Worm (Caenorhabditis elegans) whole organism, dauer: ENCODE data around the gene clec-230.
"Not testable (repeated sequence)": the region's sequence is repeated elsewhere in the genome, so short reads cannot be mapped to it uniquely, and the experiment has no call there.

Experiments
- unc-62 ChIP-seq: sonication (generic microtip); optimal IDR thresholded peaks from 2 replicates; lab custom pipeline; 2017; ENCODE audit warnings: missing biosample characterization, missing genetic modification reagents, missing genetic modification characterization

clec-230 gene

ce11 chrV:15349044-15349443, at the start of gene clec-230:
Gene clec-230, minus strand, starts transcription at chrV:15349144.
- no peak for TF ChIP-seq unc-62 (GFP tag; lab: Kevin White, UChicago)

- TF ChIP-seq unc-62 (GFP tag; lab: Kevin White, UChicago): no peak
Observed at ce11 chrV:15398728-15399127, 49.8 kb upstream of the clec-230 start, which contains the start of gene fbxa-199. Gene fbxa-199, minus strand, starts transcription at chrV:15398828.

- no peak for TF ChIP-seq unc-62 (GFP tag; lab: Kevin White, UChicago)
Observed at ce11 chrV:15397139-15397538, 48.2 kb upstream of the clec-230 start.

- TF ChIP-seq unc-62 (GFP tag; lab: Kevin White, UChicago): no peak
Observed at ce11 chrV:15395347-15395746, 46.4 kb upstream of the clec-230 start, which contains the start of gene cyb-3. Gene cyb-3, plus strand, starts transcription at chrV:15395696.

ce11 chrV:15394906-15395305, 46.0 kb upstream of the clec-230 start, which contains the start of gene T06E6.1:
Gene T06E6.1, minus strand, starts transcription at chrV:15394961.
- no peak for TF ChIP-seq unc-62 (GFP tag; lab: Kevin White, UChicago)

ce11 chrV:15392064-15392463, 43.1 kb upstream of the clec-230 start:
- no peak for TF ChIP-seq unc-62 (GFP tag; lab: Kevin White, UChicago)

- TF ChIP-seq unc-62 (GFP tag; lab: Kevin White, UChicago): no peak
Observed at ce11 chrV:15388820-15389384, 40.0 kb upstream of the clec-230 start, which contains the start of gene srh-170. Gene srh-170, minus strand, starts transcription at chrV:15388870.

ce11 chrV:15384733-15385132, 35.8 kb upstream of the clec-230 start, which contains the start of gene str-102:
Gene str-102, plus strand, starts transcription at chrV:15385033.
- no peak for TF ChIP-seq unc-62 (GFP tag; lab: Kevin White, UChicago)

- TF ChIP-seq unc-62 (GFP tag; lab: Kevin White, UChicago): no peak
Observed at ce11 chrV:15383739-15384138, 34.8 kb upstream of the clec-230 start, which contains the start of gene str-88. Gene str-88, minus strand, starts transcription at chrV:15383839.

ce11 chrV:15380857-15381256, 31.9 kb upstream of the clec-230 start, which contains the start of gene dhs-23:
Gene dhs-23, plus strand, starts transcription at chrV:15381219.
- TF ChIP-seq unc-62 (GFP tag; lab: Kevin White, UChicago): no peak

- no peak for TF ChIP-seq unc-62 (GFP tag; lab: Kevin White, UChicago)
Observed at ce11 chrV:15379817-15380216, 30.9 kb upstream of the clec-230 start, which contains the start of gene srh-251. Gene srh-251, minus strand, starts transcription at chrV:15379917.

- no peak for TF ChIP-seq unc-62 (GFP tag; lab: Kevin White, UChicago)
Observed at ce11 chrV:15377903-15378302, 29.0 kb upstream of the clec-230 start, which contains the start of gene srh-122. Gene srh-122, minus strand, starts transcription at chrV:15378003.

ce11 chrV:15376223-15376622, 27.3 kb upstream of the clec-230 start, which contains the start of gene srh-52:
Gene srh-52, minus strand, starts transcription at chrV:15376323.
- TF ChIP-seq unc-62 (GFP tag; lab: Kevin White, UChicago): no peak

- TF ChIP-seq unc-62 (GFP tag; lab: Kevin White, UChicago): no peak
Observed at ce11 chrV:15369707-15370106, 20.8 kb upstream of the clec-230 start, which contains the start of gene nhr-269. Gene nhr-269, minus strand, starts transcription at chrV:15369807.

- TF ChIP-seq unc-62 (GFP tag; lab: Kevin White, UChicago): no peak
Observed at ce11 chrV:15367770-15368169, 18.8 kb upstream of the clec-230 start.

ce11 chrV:15361412-15361811, 12.5 kb upstream of the clec-230 start, which contains the start of gene ech-1.1:
Gene ech-1.1, minus strand, starts transcription at chrV:15361512.
- TF ChIP-seq unc-62 (GFP tag; lab: Kevin White, UChicago): not testable (repeated sequence)

ce11 chrV:15354648-15355047, 5.7 kb upstream of the clec-230 start, which contains the start of gene C29F3.7:
Gene C29F3.7, plus strand, starts transcription at chrV:15354901.
- no peak for TF ChIP-seq unc-62 (GFP tag; lab: Kevin White, UChicago)
